Fruit fly (Drosophila melanogaster) whole organism, embryonic: ENCODE measurements around the gene tst.

Experiments used
- CG12219 ChIP-seq: fragments of 200-800 bp; sonication (Bioruptor generic); optimal IDR thresholded peaks from 3 replicates; lab custom pipeline; 2018; ENCODE audit warnings: missing biosample characterization, mild to moderate bottlenecking, missing genetic modification characterization
- CG13775 ChIP-seq: fragments of 200-800 bp; sonication (Bioruptor generic); optimal IDR thresholded peaks from 3 replicates; lab custom pipeline; 2017; ENCODE audit warnings: missing biosample characterization, mild to moderate bottlenecking, missing genetic modification characterization
- CG13894 ChIP-seq: fragments of 200-800 bp; sonication (Bioruptor generic); optimal IDR thresholded peaks from 3 replicates; lab custom pipeline; 2018; ENCODE audit warnings: missing biosample characterization, mild to moderate bottlenecking, missing genetic modification characterization, moderate library complexity
- CG16863 ChIP-seq: fragments of 200-800 bp; sonication (Bioruptor generic); optimal IDR thresholded peaks from 3 replicates; lab custom pipeline; 2016; ENCODE audit warnings: missing biosample characterization, missing genetic modification characterization
- CG17186 ChIP-seq: fragments of 200-800 bp; sonication (Bioruptor generic); optimal IDR thresholded peaks from 3 replicates; lab custom pipeline; 2017; ENCODE audit warnings: missing biosample characterization, missing genetic modification reagents, missing genetic modification characterization
- CG17328 ChIP-seq: fragments of 200-800 bp; sonication (Bioruptor generic); IDR thresholded peaks from 2 replicates; pipeline ENCODE4 v1.3.6; 2022; ENCODE audit warnings: missing biosample characterization, missing genetic modification characterization
- CG17612 ChIP-seq: fragments of 200-800 bp; sonication (Bioruptor generic); IDR thresholded peaks from 2 replicates; pipeline ENCODE4 v1.3.6; 2022; ENCODE audit warnings: missing biosample characterization, missing genetic modification characterization
- CG17802 ChIP-seq: fragments of 200-800 bp; sonication (Bioruptor generic); optimal IDR thresholded peaks from 2 replicates; lab custom pipeline; 2018; ENCODE audit warnings: missing biosample characterization, mild to moderate bottlenecking, missing genetic modification characterization, moderate library complexity
- CG4820 ChIP-seq: fragments of 200-800 bp; sonication (Bioruptor generic); optimal IDR thresholded peaks from 3 replicates; lab custom pipeline; 2016; ENCODE audit warnings: missing biosample characterization, missing genetic modification characterization
- CG6689 ChIP-seq: fragments of 200-800 bp; sonication (Bioruptor generic); IDR thresholded peaks from 2 replicates; pipeline ENCODE4 v1.3.6; 2022; ENCODE audit warnings: missing biosample characterization, missing genetic modification characterization
- CG7928 ChIP-seq: fragments of 200-800 bp; sonication (Bioruptor generic); optimal IDR thresholded peaks from 2 replicates; lab custom pipeline; 2017; ENCODE audit warnings: missing biosample characterization, mild to moderate bottlenecking, missing genetic modification characterization
- CG7987 ChIP-seq: fragments of 200-800 bp; sonication (Bioruptor generic); optimal IDR thresholded peaks from 2 replicates; lab custom pipeline; 2018; ENCODE audit warnings: missing biosample characterization, mild to moderate bottlenecking, missing genetic modification characterization, moderate library complexity
- CG8089 ChIP-seq: fragments of 200-800 bp; sonication (Bioruptor generic); optimal IDR thresholded peaks from 3 replicates; lab custom pipeline; 2016; ENCODE audit warnings: missing biosample characterization, missing genetic modification characterization
- CG8290 ChIP-seq, 3 experiments: fragments of 200-800 bp; sonication (Bioruptor generic); optimal IDR thresholded peaks; 2 replicates each; lab custom pipeline; 2016 to 2019; ENCODE audit warnings: missing biosample characterization in 3 of 3, missing genetic modification characterization in 3 of 3, mild to moderate bottlenecking in 2 of 3, moderate library complexity in 1 of 3
- CG8765 ChIP-seq: fragments of 200-800 bp; sonication (Bioruptor generic); IDR thresholded peaks from 2 replicates; pipeline ENCODE4 v1.3.6; 2022; ENCODE audit warnings: missing biosample characterization, missing genetic modification characterization
- CG8924 ChIP-seq: fragments of 200-800 bp; optimal IDR thresholded peaks from 3 replicates; lab custom pipeline; 2019; ENCODE audit warnings: missing biosample characterization, mild to moderate bottlenecking, missing genetic modification characterization, moderate library complexity
- CG9437 ChIP-seq: fragments of 200-800 bp; sonication (Bioruptor generic); optimal IDR thresholded peaks from 2 replicates; lab custom pipeline; 2018; ENCODE audit warnings: missing biosample characterization, mild to moderate bottlenecking, missing genetic modification characterization
- Chrac-16 ChIP-seq: fragments of 200-800 bp; sonication (Bioruptor generic); optimal IDR thresholded peaks from 3 replicates; lab custom pipeline; 2016; ENCODE audit warnings: missing biosample characterization, missing genetic modification characterization
- CrebB ChIP-seq: fragments of 200-800 bp; sonication (Bioruptor generic); optimal IDR thresholded peaks from 3 replicates; lab custom pipeline; 2018; ENCODE audit warnings: missing biosample characterization, mild to moderate bottlenecking, missing genetic modification characterization
- Drgx ChIP-seq: fragments of 200-800 bp; sonication (Bioruptor generic); IDR thresholded peaks from 2 replicates; pipeline ENCODE4 v1.3.6; 2022; ENCODE audit warnings: missing biosample characterization, missing genetic modification characterization
- Ets97D ChIP-seq: fragments of 200-800 bp; sonication (Bioruptor generic); optimal IDR thresholded peaks from 3 replicates; lab custom pipeline; 2016; ENCODE audit warnings: missing biosample characterization, missing genetic modification characterization
- Hey ChIP-seq: fragments of 200-800 bp; sonication (Bioruptor generic); optimal IDR thresholded peaks from 3 replicates; lab custom pipeline; 2018; ENCODE audit warnings: missing biosample characterization, mild to moderate bottlenecking, missing genetic modification characterization
- MTF-1 ChIP-seq: fragments of 200-800 bp; sonication (Bioruptor generic); optimal IDR thresholded peaks from 2 replicates; lab custom pipeline; 2018; ENCODE audit warnings: missing biosample characterization, mild to moderate bottlenecking, missing genetic modification characterization, borderline replicate concordance
- NK7.1 ChIP-seq: fragments of 200-800 bp; sonication (Bioruptor generic); optimal IDR thresholded peaks from 3 replicates; lab custom pipeline; 2016; ENCODE audit warnings: missing biosample characterization, missing genetic modification characterization
- Neu2 ChIP-seq: fragments of 200-800 bp; sonication (Bioruptor generic); optimal IDR thresholded peaks from 3 replicates; lab custom pipeline; 2016; ENCODE audit warnings: missing biosample characterization, missing genetic modification characterization, borderline replicate concordance
- Opbp ChIP-seq: fragments of 200-800 bp; sonication (Bioruptor generic); IDR thresholded peaks from 3 replicates; pipeline ENCODE4 v1.3.6; 2022; ENCODE audit warnings: missing biosample characterization, missing genetic modification characterization; ENCODE audit not compliant: partially characterized antibody
- Xrp1 ChIP-seq: fragments of 200-800 bp; sonication (Bioruptor generic); IDR thresholded peaks from 2 replicates; pipeline ENCODE4 v1.3.6; 2022; ENCODE audit warnings: missing biosample characterization, missing genetic modification characterization
- YL-1 ChIP-seq: fragments of 200-800 bp; sonication (Bioruptor generic); optimal IDR thresholded peaks from 3 replicates; lab custom pipeline; 2017; ENCODE audit warnings: missing biosample characterization, mild to moderate bottlenecking, missing genetic modification characterization
- abd-A ChIP-seq: fragments of 200-800 bp; sonication (Bioruptor generic); optimal IDR thresholded peaks from 3 replicates; lab custom pipeline; 2019; ENCODE audit warnings: missing biosample characterization, mild to moderate bottlenecking, missing genetic modification characterization, moderate library complexity
- ac ChIP-seq: fragments of 200-800 bp; sonication (Bioruptor generic); optimal IDR thresholded peaks from 3 replicates; lab custom pipeline; 2017; ENCODE audit warnings: missing biosample characterization, mild to moderate bottlenecking, missing genetic modification characterization
- bigmax ChIP-seq: fragments of 200-800 bp; sonication (Bioruptor generic); optimal IDR thresholded peaks from 2 replicates; lab custom pipeline; 2018; ENCODE audit warnings: missing biosample characterization, mild to moderate bottlenecking, missing genetic modification characterization
- bsh ChIP-seq, 2 experiments: fragments of 200-800 bp; sonication (Bioruptor generic); optimal IDR thresholded peaks; 2 replicates each; lab custom pipeline; 2017 to 2018; ENCODE audit warnings: mild to moderate bottlenecking in 2 of 2, missing biosample characterization in 2 of 2, missing genetic modification characterization in 2 of 2, moderate library complexity in 1 of 2
- dmrt11E ChIP-seq: fragments of 200-800 bp; sonication (Bioruptor generic); optimal IDR thresholded peaks from 3 replicates; lab custom pipeline; 2018; ENCODE audit warnings: missing biosample characterization, mild to moderate bottlenecking, missing genetic modification characterization, moderate library complexity
- eyg ChIP-seq: fragments of 200-800 bp; sonication (Bioruptor generic); optimal IDR thresholded peaks from 3 replicates; lab custom pipeline; 2016; ENCODE audit warnings: missing biosample characterization, missing genetic modification characterization
- gcm2 ChIP-seq: fragments of 200-800 bp; sonication (Bioruptor generic); optimal IDR thresholded peaks from 2 replicates; lab custom pipeline; 2016; ENCODE audit warnings: missing biosample characterization, missing genetic modification characterization
- kni ChIP-seq: fragments of 200-800 bp; sonication (Bioruptor generic); optimal IDR thresholded peaks from 3 replicates; lab custom pipeline; 2017; ENCODE audit warnings: mild to moderate bottlenecking, missing biosample characterization, missing genetic modification reagents, missing genetic modification characterization
- knrl ChIP-seq: fragments of 200-800 bp; sonication (Bioruptor generic); IDR thresholded peaks from 3 replicates; pipeline ENCODE4 v1.3.6; 2022; ENCODE audit warnings: missing biosample characterization, missing genetic modification characterization; ENCODE audit not compliant: partially characterized antibody
- lmd ChIP-seq: fragments of 200-800 bp; sonication (Bioruptor generic); IDR thresholded peaks from 2 replicates; pipeline ENCODE4 v1.3.6; 2022; ENCODE audit warnings: missing biosample characterization, missing genetic modification characterization
- nerfin-2 ChIP-seq: fragments of 200-800 bp; sonication (Bioruptor generic); IDR thresholded peaks from 2 replicates; pipeline ENCODE4 v1.3.6; 2022; ENCODE audit warnings: missing biosample characterization, missing genetic modification characterization; ENCODE audit not compliant: partially characterized antibody
- org-1 ChIP-seq: fragments of 200-800 bp; sonication (Bioruptor generic); optimal IDR thresholded peaks from 2 replicates; lab custom pipeline; 2017; ENCODE audit warnings: missing biosample characterization, missing genetic modification characterization
- p53 ChIP-seq: fragments of 200-800 bp; sonication (Bioruptor generic); optimal IDR thresholded peaks from 2 replicates; lab custom pipeline; 2016; ENCODE audit warnings: missing biosample characterization, missing genetic modification characterization
- pan ChIP-seq, 4 experiments: fragments of >200 bp in 3 of 4; fragments of 200-800 bp in 1 of 4; sonication (Bioruptor generic) in 1 of 4; optimal IDR thresholded peaks in 3 of 4; IDR thresholded peaks in 1 of 4; 2 replicates each; pipeline versions ENCODE4 v1.3.6 to Lab custom; 2017 to 2022; ENCODE audit warnings: missing biosample characterization in 2 of 4, missing genetic modification characterization in 2 of 4, mixed read lengths in 1 of 4
- phol ChIP-seq: fragments of 200-800 bp; sonication (Bioruptor generic); optimal IDR thresholded peaks from 3 replicates; lab custom pipeline; 2018; ENCODE audit warnings: missing biosample characterization, mild to moderate bottlenecking, missing genetic modification characterization, moderate library complexity
- row ChIP-seq: fragments of 200-800 bp; sonication (Bioruptor generic); IDR thresholded peaks from 3 replicates; pipeline ENCODE4 v1.3.6; 2022; ENCODE audit warnings: missing biosample characterization, missing genetic modification characterization
- shn ChIP-seq: fragments of 200-800 bp; sonication (Bioruptor generic); optimal IDR thresholded peaks from 3 replicates; lab custom pipeline; 2016; ENCODE audit warnings: missing biosample characterization, missing genetic modification characterization
- tin ChIP-seq: fragments of 200-800 bp; sonication (Bioruptor generic); optimal IDR thresholded peaks from 3 replicates; lab custom pipeline; 2016; ENCODE audit warnings: missing biosample characterization, missing genetic modification characterization
- yki ChIP-seq: fragments of >200 bp; optimal IDR thresholded peaks from 3 replicates; lab custom pipeline; 2018

The tst gene

dm6 chr3R:23803668-23804067 is 31.0 kb upstream of the tst start, which contains the start of gene CG34355 (continued):
- no peak for TF ChIP-seq CG13894 (tag; lab: Kevin White, UChicago)
- peak; percentile 37 for TF ChIP-seq CrebB
- TF ChIP-seq Chrac-16 (GFP tag; lab: Kevin White, UChicago) = no peak
- TF ChIP-seq lmd (GFP tag; lab: Robert Waterston, UW) = no peak
- TF ChIP-seq CG7987 (GFP tag; lab: Kevin White, UChicago) = peak; percentile 62
- TF ChIP-seq tin = peak; percentile 27
- peak; percentile 46 for TF ChIP-seq CG17186 (GFP tag; lab: Kevin White, UChicago)
- no peak for TF ChIP-seq p53 (GFP tag; lab: Kevin White, UChicago)
- peak; percentile 56 for TF ChIP-seq CG9437
- TF ChIP-seq CG4820 (GFP tag; lab: Kevin White, UChicago) = no peak
- TF ChIP-seq CG8089 = peak; percentile 5
- no peak for TF ChIP-seq kni (GFP tag; lab: Kevin White, UChicago)
- TF ChIP-seq NK7.1 = no peak
- TF ChIP-seq CG8765 (GFP tag; lab: Robert Waterston, UW) = no peak
- TF ChIP-seq CG8924 (tag; lab: Kevin White, UChicago) = no peak
- TF ChIP-seq nerfin-2 (GFP tag; lab: Robert Waterston, UW) = no peak
- TF ChIP-seq bigmax (GFP tag; lab: Kevin White, UChicago) = no peak
- peak; percentile 15 for TF ChIP-seq CG16863 (GFP tag; lab: Kevin White, UChicago)
- TF ChIP-seq Ets97D = peak; percentile 96
- peak; percentile 36 for TF ChIP-seq MTF-1 (GFP tag; lab: Kevin White, UChicago)
- TF ChIP-seq Hey = peak; percentile 5
- peak in 1 of 2 experiments; percentile 58 for TF ChIP-seq bsh (GFP tag; optimal IDR thresholded peaks at IDR 0.05; lab: Kevin White, UChicago)
- TF ChIP-seq ac (GFP tag; lab: Kevin White, UChicago) = peak; percentile 18
- TF ChIP-seq Opbp (GFP tag; lab: Robert Waterston, UW) = no peak
- TF ChIP-seq org-1 (GFP tag; lab: Kevin White, UChicago) = peak; percentile 5
- TF ChIP-seq dmrt11E (tag; lab: Kevin White, UChicago) = peak; percentile 35
- TF ChIP-seq CG13775 (GFP tag; lab: Kevin White, UChicago) = peak; percentile 47

- TF ChIP-seq Xrp1 (GFP tag; lab: Robert Waterston, UW) = peak; percentile 13; the same call in 1 of the 2 replicates
- TF ChIP-seq CG6689 (GFP tag; lab: Robert Waterston, UW) = 0 out of 2 replicates have a peak, but pooled peaks have one; percentile 12
- peak; percentile 46; the same call in 2 of the 3 replicates for TF ChIP-seq row (GFP tag; lab: Robert Waterston, UW)
- TF ChIP-seq CG17612 (GFP tag; lab: Robert Waterston, UW) = no peak
- peak; percentile 43; the same call in 1 of the 2 replicates for TF ChIP-seq Drgx (GFP tag; lab: Robert Waterston, UW)
These were observed 18.8 kb upstream of the tst start for dm6 chr3R:23791491-23791890.

dm6 chr3R:23790483-23791175 is 18.0 kb upstream of the tst start:
- TF ChIP-seq CG12219 (GFP tag; lab: Kevin White, UChicago) (no peak), CG17802 (no peak), Neu2 (GFP tag; lab: Kevin White, UChicago) (no peak), eyg (GFP tag; lab: Kevin White, UChicago) (no peak), shn (no peak), CG17328 (GFP tag; lab: Robert Waterston, UW) (no peak), pan (optimal IDR thresholded peaks at IDR 0.05; lab: Kevin White, UChicago) (no peak), pan (GFP tag; optimal IDR thresholded peaks at IDR 0.05 in 1 of 2, IDR thresholded peaks at IDR 0.05 in 1 of 2) (no peak), gcm2 (GFP tag; lab: Kevin White, UChicago) (no peak), yki (no peak), abd-A (no peak), YL-1 (no peak), knrl (GFP tag; lab: Robert Waterston, UW) (no peak), phol (no peak), CG7928 (no peak), CG8290 (GFP tag; optimal IDR thresholded peaks at IDR 0.05; lab: Kevin White, UChicago) (no peak), CG8290 (tag; optimal IDR thresholded peaks at IDR 0.05; lab: Kevin White, UChicago) (no peak)
